Fruit fly (Drosophila melanogaster) whole organism, prepupa: ENCODE results near the gene PXo.

Experiments used
- CG10631 ChIP-seq: fragments of 200-800 bp; sonication (Bioruptor generic); optimal IDR thresholded peaks from 2 replicates; lab custom pipeline; 2016; ENCODE audit warnings: missing biosample characterization, missing genetic modification characterization
- CG10669 ChIP-seq: fragments of 200-800 bp; sonication (Bioruptor generic); optimal IDR thresholded peaks from 3 replicates; lab custom pipeline; 2018; ENCODE audit warnings: missing biosample characterization, mild to moderate bottlenecking, missing genetic modification characterization, moderate library complexity
- CG11902 ChIP-seq: fragments of 200-800 bp; sonication (Bioruptor generic); optimal IDR thresholded peaks from 3 replicates; lab custom pipeline; 2016; ENCODE audit warnings: missing biosample characterization, missing genetic modification characterization
- CG15336 ChIP-seq: fragments of 200-800 bp; sonication (Bioruptor generic); IDR thresholded peaks from 2 replicates; pipeline ENCODE4 v1.3.6; 2022; ENCODE audit warnings: missing biosample characterization, missing genetic modification characterization
- CG16779 ChIP-seq: fragments of 200-800 bp; sonication (Bioruptor generic); optimal IDR thresholded peaks from 3 replicates; lab custom pipeline; 2017; ENCODE audit warnings: missing biosample characterization, mild to moderate bottlenecking, missing genetic modification characterization
- CG3032 ChIP-seq: fragments of 200-800 bp; optimal IDR thresholded peaks from 2 replicates; lab custom pipeline; 2019; ENCODE audit warnings: missing biosample characterization, mild to moderate bottlenecking, missing genetic modification characterization, moderate library complexity
- CG31627 ChIP-seq: fragments of 200-800 bp; sonication (Bioruptor generic); optimal IDR thresholded peaks from 3 replicates; lab custom pipeline; 2016; ENCODE audit warnings: missing biosample characterization, missing genetic modification characterization
- CG32006 ChIP-seq: fragments of 200-800 bp; sonication (Bioruptor generic); optimal IDR thresholded peaks from 3 replicates; lab custom pipeline; 2017; ENCODE audit warnings: missing biosample characterization, mild to moderate bottlenecking, missing genetic modification characterization
- CG34406 ChIP-seq: fragments of 200-800 bp; sonication (Bioruptor generic); optimal IDR thresholded peaks from 3 replicates; lab custom pipeline; 2016; ENCODE audit warnings: missing biosample characterization, missing genetic modification characterization
- CG3919 ChIP-seq: fragments of 200-800 bp; sonication (Bioruptor generic); optimal IDR thresholded peaks from 3 replicates; lab custom pipeline; 2016; ENCODE audit warnings: missing biosample characterization, missing genetic modification characterization
- CG4318 ChIP-seq: fragments of 200-800 bp; sonication (Bioruptor generic); optimal IDR thresholded peaks from 3 replicates; lab custom pipeline; 2017; ENCODE audit warnings: missing biosample characterization, mild to moderate bottlenecking, missing genetic modification characterization
- CG6163 ChIP-seq: fragments of 200-800 bp; sonication (Bioruptor generic); IDR thresholded peaks from 3 replicates; pipeline ENCODE4 v1.3.6; 2022; ENCODE audit warnings: missing biosample characterization, missing genetic modification characterization
- CG6276 ChIP-seq: fragments of 200-800 bp; sonication (Bioruptor generic); optimal IDR thresholded peaks from 2 replicates; lab custom pipeline; 2017; ENCODE audit warnings: missing biosample characterization, mild to moderate bottlenecking, missing genetic modification characterization
- CG6792 ChIP-seq: fragments of 200-800 bp; sonication (Bioruptor generic); optimal IDR thresholded peaks from 3 replicates; lab custom pipeline; 2016; ENCODE audit warnings: missing biosample characterization, missing genetic modification characterization
- CG6808 ChIP-seq: fragments of 200-800 bp; sonication (Bioruptor generic); optimal IDR thresholded peaks from 3 replicates; lab custom pipeline; 2017; ENCODE audit warnings: missing biosample characterization, missing genetic modification characterization, mild to moderate bottlenecking, moderate library complexity, missing genetic modification reagents
- CG7368 ChIP-seq: fragments of 200-800 bp; sonication (Bioruptor generic); optimal IDR thresholded peaks from 3 replicates; lab custom pipeline; 2016; ENCODE audit warnings: missing biosample characterization, missing genetic modification characterization
- CG8119 ChIP-seq: fragments of 200-800 bp; sonication (Bioruptor generic); IDR thresholded peaks from 3 replicates; pipeline ENCODE4 v1.3.6; 2022; ENCODE audit warnings: missing biosample characterization, missing genetic modification characterization
- CG8319 ChIP-seq: fragments of 200-800 bp; sonication (Bioruptor generic); optimal IDR thresholded peaks from 3 replicates; lab custom pipeline; 2016; ENCODE audit warnings: missing biosample characterization, missing genetic modification characterization
- CG8632 ChIP-seq: fragments of 200-800 bp; sonication (Bioruptor generic); optimal IDR thresholded peaks from 3 replicates; lab custom pipeline; 2016; ENCODE audit warnings: missing biosample characterization, missing genetic modification characterization
- CG9139 ChIP-seq: fragments of 200-800 bp; sonication (Bioruptor generic); optimal IDR thresholded peaks from 3 replicates; lab custom pipeline; 2017; ENCODE audit warnings: missing biosample characterization, mild to moderate bottlenecking, missing genetic modification characterization
- Eip75B ChIP-seq: fragments of 200-800 bp; sonication (Bioruptor generic); optimal IDR thresholded peaks from 3 replicates; lab custom pipeline; 2016; ENCODE audit warnings: missing biosample characterization, missing genetic modification characterization
- Eip78C ChIP-seq: fragments of 200-800 bp; sonication (Bioruptor generic); peaks from one replicate; lab custom pipeline; 2016; ENCODE audit warnings: missing biosample characterization, missing genetic modification characterization
- Eip93F ChIP-seq: fragments of 200-800 bp; sonication (Bioruptor generic); optimal IDR thresholded peaks from 2 replicates; lab custom pipeline; 2016; ENCODE audit warnings: missing biosample characterization, mild to moderate bottlenecking, missing genetic modification characterization
- Ets96B ChIP-seq: fragments of 200-800 bp; optimal IDR thresholded peaks from 2 replicates; lab custom pipeline; 2019; ENCODE audit warnings: missing biosample characterization, mild to moderate bottlenecking, missing genetic modification characterization, moderate library complexity
- Gug ChIP-seq: fragments of 200-800 bp; sonication (Bioruptor generic); IDR thresholded peaks from 2 replicates; pipeline ENCODE4 v1.3.6; 2022; ENCODE audit warnings: missing biosample characterization, missing genetic modification characterization
- Hr38 ChIP-seq: sonication (Bioruptor generic); optimal IDR thresholded peaks from 2 replicates; lab custom pipeline; 2016; ENCODE audit warnings: missing biosample characterization, missing genetic modification characterization
- Hr4 ChIP-seq: fragments of 200-800 bp; sonication (Bioruptor generic); optimal IDR thresholded peaks from 3 replicates; lab custom pipeline; 2016; ENCODE audit warnings: missing biosample characterization, missing genetic modification characterization
- Lpt ChIP-seq: fragments of 200-800 bp; sonication (Bioruptor generic); optimal IDR thresholded peaks from 3 replicates; lab custom pipeline; 2016; ENCODE audit warnings: missing biosample characterization, missing genetic modification characterization
- OdsH ChIP-seq: fragments of 200-800 bp; sonication (Bioruptor generic); optimal IDR thresholded peaks from 3 replicates; lab custom pipeline; 2016; ENCODE audit warnings: missing biosample characterization, missing genetic modification characterization
- Smox ChIP-seq: fragments of 200-800 bp; sonication (Bioruptor generic); optimal IDR thresholded peaks from 3 replicates; lab custom pipeline; 2016; ENCODE audit warnings: missing biosample characterization, missing genetic modification characterization
- Sox102F ChIP-seq: fragments of 200-800 bp; sonication (Bioruptor generic); optimal IDR thresholded peaks from 2 replicates; lab custom pipeline; 2016; ENCODE audit warnings: missing biosample characterization, mild to moderate bottlenecking, missing genetic modification characterization
- Sox14 ChIP-seq: fragments of 200-800 bp; sonication (Bioruptor generic); optimal IDR thresholded peaks from 3 replicates; lab custom pipeline; 2016; ENCODE audit warnings: missing biosample characterization, missing genetic modification characterization
- Sox15 ChIP-seq: fragments of 200-800 bp; sonication (Bioruptor generic); optimal IDR thresholded peaks from 3 replicates; lab custom pipeline; 2016; ENCODE audit warnings: missing biosample characterization, missing genetic modification characterization
- cyc ChIP-seq: fragments of 200-800 bp; sonication (Bioruptor generic); optimal IDR thresholded peaks from 3 replicates; lab custom pipeline; 2016; ENCODE audit warnings: missing biosample characterization, missing genetic modification characterization
- eg ChIP-seq: fragments of 200-800 bp; sonication (Bioruptor generic); IDR thresholded peaks from 3 replicates; pipeline ENCODE4 v1.3.6; 2022; ENCODE audit warnings: missing biosample characterization, missing genetic modification characterization
- fd59A ChIP-seq: fragments of 200-800 bp; sonication (Bioruptor generic); optimal IDR thresholded peaks from 2 replicates; lab custom pipeline; 2017; ENCODE audit warnings: missing biosample characterization, mild to moderate bottlenecking, missing genetic modification characterization, missing genetic modification reagents
- fkh ChIP-seq: fragments of 200-800 bp; sonication (Bioruptor generic); optimal IDR thresholded peaks from 3 replicates; lab custom pipeline; 2017; ENCODE audit warnings: missing biosample characterization, mild to moderate bottlenecking, missing genetic modification characterization, moderate library complexity
- lz ChIP-seq: fragments of 200-800 bp; sonication (Bioruptor generic); optimal IDR thresholded peaks from 3 replicates; lab custom pipeline; 2016; ENCODE audit warnings: missing biosample characterization, missing genetic modification characterization
- net ChIP-seq: fragments of 200-800 bp; sonication (Bioruptor generic); optimal IDR thresholded peaks from 3 replicates; lab custom pipeline; 2016; ENCODE audit warnings: missing biosample characterization, missing genetic modification characterization
- pdm3 ChIP-seq: fragments of 200-800 bp; sonication (Bioruptor generic); optimal IDR thresholded peaks from 3 replicates; lab custom pipeline; 2016; ENCODE audit warnings: missing biosample characterization, missing genetic modification characterization
- salr ChIP-seq, 2 experiments: fragments of 200-800 bp; sonication (Bioruptor generic); optimal IDR thresholded peaks; 3 replicates each; lab custom pipeline; 2016 to 2018; ENCODE audit warnings: missing biosample characterization in 2 of 2, missing genetic modification characterization in 2 of 2, mild to moderate bottlenecking in 1 of 2
- spab ChIP-seq: fragments of 200-800 bp; sonication (Bioruptor generic); optimal IDR thresholded peaks from 2 replicates; lab custom pipeline; 2017; ENCODE audit warnings: missing biosample characterization, mild to moderate bottlenecking, missing genetic modification characterization, missing genetic modification reagents
- ss ChIP-seq, 2 experiments: fragments of 200-800 bp; sonication (Bioruptor generic); optimal IDR thresholded peaks; 2 replicates in 1 of 2; 3 replicates in 1 of 2; lab custom pipeline; 2017 to 2018; ENCODE audit warnings: mild to moderate bottlenecking in 2 of 2, missing biosample characterization in 2 of 2, missing genetic modification characterization in 2 of 2, moderate library complexity in 1 of 2
- svp ChIP-seq: fragments of 200-800 bp; sonication (Bioruptor generic); peaks from one replicate; lab custom pipeline; 2016; ENCODE audit warnings: missing biosample characterization, missing genetic modification characterization
- topi ChIP-seq: fragments of 200-800 bp; sonication (Bioruptor generic); optimal IDR thresholded peaks from 3 replicates; lab custom pipeline; 2016; ENCODE audit warnings: missing biosample characterization, missing genetic modification characterization
- vri ChIP-seq: fragments of 200-800 bp; sonication (Bioruptor generic); optimal IDR thresholded peaks from 3 replicates; lab custom pipeline; 2016; ENCODE audit warnings: missing biosample characterization, mild to moderate bottlenecking, missing genetic modification characterization

The PXo gene

DNA sequence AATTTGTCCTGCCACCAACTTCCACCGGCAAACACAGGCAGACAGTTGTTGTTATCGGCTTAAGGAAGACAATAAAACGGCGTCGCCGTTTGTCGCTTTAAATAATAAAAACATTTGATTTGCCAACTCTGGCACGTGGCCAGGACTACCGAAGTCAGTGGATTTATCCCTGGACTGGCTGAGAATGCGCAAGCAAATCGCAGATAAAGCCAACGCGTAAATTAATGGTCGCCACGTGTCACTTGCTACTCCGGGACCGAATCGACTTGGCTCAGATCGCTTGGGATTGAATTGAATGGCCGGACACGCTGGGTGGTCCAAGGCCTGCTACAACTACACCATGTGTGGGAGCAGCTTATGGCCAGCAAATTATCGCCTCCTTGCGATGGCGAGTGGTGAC is 28.1 kb downstream of the PXo start:
- TF ChIP-seq CG10631: no peak
- no peak for TF ChIP-seq cyc
- no peak for TF ChIP-seq Ets96B (tag; lab: Kevin White, UChicago)
- TF ChIP-seq fd59A (GFP tag; lab: Kevin White, UChicago): no peak
- no peak for TF ChIP-seq CG3032
- TF ChIP-seq salr (GFP tag; optimal IDR thresholded peaks at IDR 0.05; lab: Kevin White, UChicago): no peak
- TF ChIP-seq CG15336: no peak
- TF ChIP-seq CG10669 (GFP tag; lab: Kevin White, UChicago): no peak
- no peak for TF ChIP-seq topi
- no peak for TF ChIP-seq Sox15 (GFP tag; lab: Kevin White, UChicago)
- no peak for TF ChIP-seq CG8119 (GFP tag; lab: Robert Waterston, UW)
- TF ChIP-seq CG32006 (GFP tag; lab: Kevin White, UChicago): no peak
- no peak for TF ChIP-seq Lpt (GFP tag; lab: Kevin White, UChicago)
- TF ChIP-seq CG11902 (GFP tag; lab: Kevin White, UChicago): no peak
- no peak for TF ChIP-seq net (GFP tag; lab: Kevin White, UChicago)
- no peak for TF ChIP-seq Hr4 (GFP tag; lab: Kevin White, UChicago)
- no peak for TF ChIP-seq CG8632 (GFP tag; lab: Kevin White, UChicago)
- TF ChIP-seq Eip78C: no peak
- no peak for TF ChIP-seq svp (GFP tag; lab: Kevin White, UChicago)
- TF ChIP-seq CG6276 (GFP tag; lab: Kevin White, UChicago): no peak

DNA sequence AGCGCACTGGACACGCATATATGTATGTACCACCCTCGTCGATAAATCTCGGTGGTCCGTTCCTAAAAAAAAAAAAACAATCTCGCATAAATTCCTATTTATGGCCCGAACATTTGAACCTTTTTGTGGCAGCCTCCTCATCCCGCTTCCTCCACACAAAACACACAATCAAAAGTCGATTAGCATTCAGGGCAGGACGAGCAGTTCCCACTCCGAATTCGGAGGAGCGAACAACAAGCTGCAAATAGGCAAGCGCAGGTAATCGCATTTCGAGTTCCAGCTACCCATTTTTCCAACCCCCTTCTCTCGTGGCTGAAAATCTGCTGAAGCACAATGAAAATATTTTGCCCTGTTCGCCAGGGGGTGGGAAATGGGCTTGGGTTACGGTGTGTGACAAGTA is 29.3 kb downstream of the PXo start:
- no peak for TF ChIP-seq CG6276 (GFP tag; lab: Kevin White, UChicago)
- TF ChIP-seq Sox102F (GFP tag; lab: Kevin White, UChicago): no peak
- TF ChIP-seq svp (GFP tag; lab: Kevin White, UChicago): no peak
- TF ChIP-seq pdm3: no peak
- no peak for TF ChIP-seq OdsH
- TF ChIP-seq CG8632 (GFP tag; lab: Kevin White, UChicago): no peak
- TF ChIP-seq Hr38: no peak
- no peak for TF ChIP-seq Eip75B
- TF ChIP-seq CG4318 (GFP tag; lab: Kevin White, UChicago): no peak
- TF ChIP-seq Sox14 (GFP tag; lab: Kevin White, UChicago): no peak
- TF ChIP-seq eg (GFP tag; lab: Robert Waterston, UW): no peak
- TF ChIP-seq CG8319: no peak
- no peak for TF ChIP-seq CG6792
- no peak for TF ChIP-seq Lpt (GFP tag; lab: Kevin White, UChicago)
- no peak for TF ChIP-seq fkh (GFP tag; lab: Kevin White, UChicago)
- TF ChIP-seq net (GFP tag; lab: Kevin White, UChicago): no peak

DNA sequence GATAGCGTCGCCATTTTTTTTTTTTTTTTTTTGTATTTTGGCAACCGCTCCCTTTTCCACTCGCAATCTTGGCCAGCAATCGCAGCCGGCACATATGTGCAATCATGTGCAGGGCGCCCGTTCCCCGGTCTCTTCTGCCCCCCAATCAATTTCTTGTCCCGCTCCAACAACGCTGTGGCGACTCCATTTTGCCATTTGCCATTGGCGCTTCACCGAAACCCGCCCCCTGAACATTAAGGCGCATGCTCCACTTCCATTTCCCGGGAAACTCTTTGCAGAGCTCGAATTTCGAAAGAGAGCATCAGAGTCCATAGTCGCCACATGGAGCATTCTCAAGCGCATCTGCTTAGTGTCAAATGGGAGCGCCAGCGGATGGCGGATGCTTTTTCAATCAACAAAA is 30.0 kb downstream of the PXo start:
- TF ChIP-seq CG34406 (GFP tag; lab: Kevin White, UChicago) (no peak), Smox (GFP tag; lab: Kevin White, UChicago) (no peak), pdm3 (no peak), CG6808 (no peak), ss (GFP tag; optimal IDR thresholded peaks at IDR 0.05; lab: Kevin White, UChicago) (no peak), topi (no peak), salr (GFP tag; optimal IDR thresholded peaks at IDR 0.05; lab: Kevin White, UChicago) (no peak), svp (GFP tag; lab: Kevin White, UChicago) (no peak), Gug (GFP tag; lab: Robert Waterston, UW) (no peak), CG3032 (no peak), CG8632 (GFP tag; lab: Kevin White, UChicago) (no peak), CG6163 (GFP tag; lab: Robert Waterston, UW) (no peak), CG3919 (GFP tag; lab: Kevin White, UChicago) (no peak), fd59A (GFP tag; lab: Kevin White, UChicago) (no peak)

DNA sequence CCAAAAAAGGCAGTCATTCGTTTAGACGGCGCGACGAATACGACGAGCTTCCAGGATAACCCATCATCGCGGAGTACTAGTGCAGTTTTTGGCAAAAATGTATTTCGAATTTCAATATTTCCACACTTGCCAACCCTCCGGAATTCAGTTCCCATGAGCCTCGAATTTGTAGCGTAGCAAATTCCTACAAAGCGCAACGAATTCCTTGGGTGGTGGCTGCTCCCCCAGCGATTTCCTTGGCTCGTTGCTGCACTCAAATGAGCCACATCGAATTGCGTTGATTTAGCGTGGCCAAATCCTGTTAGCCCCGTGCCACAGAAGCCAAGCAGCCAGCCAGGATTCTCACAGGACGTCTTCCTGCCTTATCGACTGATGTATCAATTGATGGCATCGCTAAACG is 36.4 kb downstream of the PXo start:
- TF ChIP-seq CG7368 (GFP tag; lab: Kevin White, UChicago): no peak
- TF ChIP-seq CG6163 (GFP tag; lab: Robert Waterston, UW): no peak
- TF ChIP-seq topi: no peak
- no peak for TF ChIP-seq CG8632 (GFP tag; lab: Kevin White, UChicago)
- no peak for TF ChIP-seq CG15336
- no peak for TF ChIP-seq CG31627 (GFP tag; lab: Kevin White, UChicago)
- TF ChIP-seq spab (GFP tag; lab: Kevin White, UChicago): no peak
- TF ChIP-seq pdm3: no peak
- TF ChIP-seq eg (GFP tag; lab: Robert Waterston, UW): no peak
- TF ChIP-seq vri (GFP tag; lab: Kevin White, UChicago): no peak
- no peak for TF ChIP-seq Hr38
- no peak for TF ChIP-seq lz (GFP tag; lab: Kevin White, UChicago)
- no peak for TF ChIP-seq CG8119 (GFP tag; lab: Robert Waterston, UW)
- no peak for TF ChIP-seq CG9139 (GFP tag; lab: Kevin White, UChicago)
- no peak for TF ChIP-seq Eip93F (GFP tag; lab: Kevin White, UChicago)
- no peak for TF ChIP-seq CG16779 (tag; lab: Kevin White, UChicago)
- TF ChIP-seq, all 60 proteins: peak for 0
